Fruit fly (Drosophila melanogaster): Measurements from ENCODE around the gene CG32532.

The CG32532 gene

DNA sequence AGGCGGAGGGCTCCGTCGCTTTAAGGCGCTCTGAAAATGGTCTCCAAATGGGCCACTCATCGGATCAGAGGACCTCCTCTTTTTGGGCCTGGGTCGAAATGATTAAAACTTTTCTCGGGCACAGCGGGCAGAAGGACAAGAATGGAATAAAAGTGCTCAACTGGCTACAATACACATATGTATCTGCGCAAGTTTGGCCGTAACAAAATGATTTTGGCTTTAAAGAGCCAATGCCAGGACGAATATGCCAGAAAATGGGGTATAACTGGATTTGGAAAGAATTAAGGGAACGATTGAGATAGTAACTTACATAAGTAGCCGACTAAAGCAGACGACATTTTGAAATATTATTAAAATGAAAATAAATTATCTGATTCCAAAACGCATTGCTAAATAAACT lies at the start of gene CG32532:
Gene CG32532 (minus strand): TSS at position 101 of the 400 bp plus-strand sequence.
- no peak for TF ChIP-seq CG12605 (GFP tag; IDR thresholded peaks at IDR 0.05)
- TF ChIP-seq CG8301 (tag; optimal IDR thresholded peaks at IDR 0.05): no peak
- TF ChIP-seq EcR (GFP tag; optimal IDR thresholded peaks at IDR 0.05): no peak
- no peak for TF ChIP-seq gl (tag; optimal IDR thresholded peaks at IDR 0.05)
- no peak for TF ChIP-seq Snoo (tag; optimal IDR thresholded peaks at IDR 0.05)
- no peak for TF ChIP-seq CG4496 (GFP tag; IDR thresholded peaks at IDR 0.05)
- no peak for TF ChIP-seq CG17806 (tag; optimal IDR thresholded peaks at IDR 0.05)
- TF ChIP-seq CG13204 (GFP tag; optimal IDR thresholded peaks at IDR 0.05): no peak
- TF ChIP-seq CG15710 (tag; optimal IDR thresholded peaks at IDR 0.05): no peak
- no peak for TF ChIP-seq CG34367 (tag; optimal IDR thresholded peaks at IDR 0.05)
- TF ChIP-seq Pif1A (GFP tag; optimal IDR thresholded peaks at IDR 0.05): no peak
- no peak for TF ChIP-seq CG9948 (tag; optimal IDR thresholded peaks at IDR 0.05)
- TF ChIP-seq D1 (tag; optimal IDR thresholded peaks at IDR 0.05): no peak
- TF ChIP-seq CG32121 (GFP tag; IDR thresholded peaks at IDR 0.05): no peak
- TF ChIP-seq Pif1B (GFP tag; optimal IDR thresholded peaks at IDR 0.05): no peak
- TF ChIP-seq CG8159 (tag; optimal IDR thresholded peaks at IDR 0.05): no peak
- TF ChIP-seq fd96Ca (GFP tag; IDR thresholded peaks at IDR 0.05): no peak
- TF ChIP-seq CG14655 (GFP tag; optimal IDR thresholded peaks at IDR 0.05): no peak

DNA sequence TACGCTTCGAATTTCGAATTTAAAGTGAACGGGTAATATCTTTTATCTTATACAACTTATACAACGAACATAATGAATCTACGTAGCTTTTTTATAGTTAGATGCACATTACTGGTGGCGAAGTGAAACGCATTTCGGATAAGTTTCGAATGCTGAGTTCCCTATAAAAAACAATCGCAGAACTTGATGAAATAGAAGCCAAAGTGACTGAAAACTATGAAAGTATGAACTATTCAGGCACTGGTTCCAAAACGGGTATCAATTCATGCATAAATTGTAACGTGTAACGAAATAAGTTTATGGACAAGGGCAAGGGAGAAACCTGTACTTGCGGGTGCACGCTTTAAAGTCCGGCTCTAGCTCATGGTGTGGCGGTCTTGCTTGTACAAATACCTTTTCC lies 48.6 kb upstream of the CG32532 start:
- TF ChIP-seq CG8301 (tag; optimal IDR thresholded peaks at IDR 0.05) (no peak), CG4496 (GFP tag; IDR thresholded peaks at IDR 0.05) (no peak), CG15710 (tag; optimal IDR thresholded peaks at IDR 0.05) (no peak), rn (GFP tag; IDR thresholded peaks at IDR 0.05) (no peak), Ets98B (GFP tag; IDR thresholded peaks at IDR 0.05) (no peak), fd96Ca (GFP tag; IDR thresholded peaks at IDR 0.05) (no peak), EcR (GFP tag; optimal IDR thresholded peaks at IDR 0.05) (no peak), CG32121 (GFP tag; IDR thresholded peaks at IDR 0.05) (no peak), D1 (tag; optimal IDR thresholded peaks at IDR 0.05) (no peak), Snoo (tag; optimal IDR thresholded peaks at IDR 0.05) (no peak)

DNA sequence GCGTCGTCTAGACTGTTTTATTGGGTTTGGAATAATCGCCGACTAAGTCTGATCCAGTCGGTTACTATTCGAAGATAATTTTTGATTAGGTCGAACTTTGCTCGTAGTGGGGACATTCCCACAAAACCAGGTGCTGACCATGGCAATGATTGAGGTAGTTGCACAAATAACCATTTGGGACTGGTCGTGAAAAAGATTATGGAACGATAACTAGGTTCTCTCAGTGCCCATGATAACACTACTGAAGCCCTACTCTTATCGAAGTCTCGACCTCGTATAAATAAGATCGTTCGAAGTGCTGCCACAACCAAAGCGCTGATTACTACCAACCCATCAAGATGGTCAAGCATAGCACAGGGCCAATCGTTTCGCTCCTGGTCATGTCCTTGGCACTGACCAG lies 45.0 kb upstream of the CG32532 start, which contains the start of gene CG14205:
Gene CG14205 (plus strand): TSS at position 301 of the 400 bp plus-strand sequence.
- TF ChIP-seq CG9948 (tag; optimal IDR thresholded peaks at IDR 0.05) (no peak), CG13204 (GFP tag; optimal IDR thresholded peaks at IDR 0.05) (no peak), rn (GFP tag; IDR thresholded peaks at IDR 0.05) (no peak), CG17806 (tag; optimal IDR thresholded peaks at IDR 0.05) (no peak), CG32121 (GFP tag; IDR thresholded peaks at IDR 0.05) (no peak), CG8159 (tag; optimal IDR thresholded peaks at IDR 0.05) (no peak), Snoo (tag; optimal IDR thresholded peaks at IDR 0.05) (no peak), fd96Ca (GFP tag; IDR thresholded peaks at IDR 0.05) (no peak), CG15710 (tag; optimal IDR thresholded peaks at IDR 0.05) (no peak), gl (tag; optimal IDR thresholded peaks at IDR 0.05) (no peak), CG10348 (GFP tag; IDR thresholded peaks at IDR 0.05) (no peak), CG8301 (tag; optimal IDR thresholded peaks at IDR 0.05) (no peak), CG14655 (GFP tag; optimal IDR thresholded peaks at IDR 0.05) (no peak), Pif1B (GFP tag; optimal IDR thresholded peaks at IDR 0.05) (no peak), D1 (tag; optimal IDR thresholded peaks at IDR 0.05) (no peak), CG34367 (tag; optimal IDR thresholded peaks at IDR 0.05) (no peak)

DNA sequence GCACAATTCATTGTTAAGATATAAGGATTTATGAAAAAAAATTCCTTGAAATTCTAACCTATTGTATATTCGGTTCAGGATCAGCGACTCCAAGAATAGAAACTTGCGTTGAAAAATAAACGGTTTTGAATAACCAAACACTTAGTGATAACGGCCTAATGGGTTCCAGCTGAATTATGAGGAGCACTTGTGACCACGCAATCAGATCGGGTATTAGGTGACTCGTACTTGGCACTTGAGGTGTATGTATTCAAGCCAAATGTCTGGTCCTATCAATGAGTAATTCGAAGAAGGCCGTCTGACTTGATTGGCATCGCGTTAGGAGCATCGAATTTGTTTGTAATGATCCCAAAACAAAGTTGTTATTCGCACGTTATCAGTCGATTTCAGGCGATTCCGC lies 43.3 kb upstream of the CG32532 start:
- TF ChIP-seq CG32121 (GFP tag; IDR thresholded peaks at IDR 0.05) (no peak), CG14655 (GFP tag; optimal IDR thresholded peaks at IDR 0.05) (no peak), CG8301 (tag; optimal IDR thresholded peaks at IDR 0.05) (no peak)

DNA sequence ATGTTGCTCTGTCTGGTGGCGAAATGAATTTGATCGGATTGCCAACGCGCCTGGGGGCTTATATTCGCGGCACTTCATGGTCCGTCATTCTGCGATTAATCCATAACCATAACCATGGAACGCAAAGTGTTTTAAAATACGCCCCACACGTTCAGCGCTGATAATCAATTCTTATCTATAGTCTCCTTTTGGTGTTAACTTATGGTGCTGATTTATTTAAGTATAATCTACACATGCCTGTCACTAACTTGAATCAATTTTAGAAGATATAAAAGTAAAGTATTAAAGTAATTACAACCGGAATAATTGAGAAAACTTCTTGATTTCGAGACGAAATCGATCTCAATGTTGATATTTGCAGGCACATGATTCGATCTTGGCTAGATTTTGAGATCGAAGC lies 42.8 kb upstream of the CG32532 start, which contains the start of gene CG14219:
Gene CG14219 (minus strand): TSS at position 101 of the 400 bp plus-strand sequence.
- TF ChIP-seq CG32121 (GFP tag; IDR thresholded peaks at IDR 0.05): no peak
- no peak for TF ChIP-seq CG8301 (tag; optimal IDR thresholded peaks at IDR 0.05)
- no peak for TF ChIP-seq EcR (GFP tag; optimal IDR thresholded peaks at IDR 0.05)
- TF ChIP-seq CG12605 (GFP tag; IDR thresholded peaks at IDR 0.05): no peak
- no peak for TF ChIP-seq Pif1A (GFP tag; optimal IDR thresholded peaks at IDR 0.05)
- TF ChIP-seq CG13204 (GFP tag; optimal IDR thresholded peaks at IDR 0.05): no peak
- TF ChIP-seq CG14655 (GFP tag; optimal IDR thresholded peaks at IDR 0.05): no peak
- TF ChIP-seq D1 (tag; optimal IDR thresholded peaks at IDR 0.05): no peak
- no peak for TF ChIP-seq CG8159 (tag; optimal IDR thresholded peaks at IDR 0.05)
- TF ChIP-seq CG15710 (tag; optimal IDR thresholded peaks at IDR 0.05): no peak
- TF ChIP-seq Ets98B (GFP tag; IDR thresholded peaks at IDR 0.05): no peak
- no peak for TF ChIP-seq Snoo (tag; optimal IDR thresholded peaks at IDR 0.05)
- TF ChIP-seq CG4496 (GFP tag; IDR thresholded peaks at IDR 0.05): no peak
- TF ChIP-seq CG34367 (tag; optimal IDR thresholded peaks at IDR 0.05): no peak
- no peak for TF ChIP-seq rn (GFP tag; IDR thresholded peaks at IDR 0.05)
- no peak for TF ChIP-seq CG10348 (GFP tag; IDR thresholded peaks at IDR 0.05)
- no peak for TF ChIP-seq fd96Ca (GFP tag; IDR thresholded peaks at IDR 0.05)
- no peak for TF ChIP-seq CG17806 (tag; optimal IDR thresholded peaks at IDR 0.05)
- no peak for TF ChIP-seq gl (tag; optimal IDR thresholded peaks at IDR 0.05)

DNA sequence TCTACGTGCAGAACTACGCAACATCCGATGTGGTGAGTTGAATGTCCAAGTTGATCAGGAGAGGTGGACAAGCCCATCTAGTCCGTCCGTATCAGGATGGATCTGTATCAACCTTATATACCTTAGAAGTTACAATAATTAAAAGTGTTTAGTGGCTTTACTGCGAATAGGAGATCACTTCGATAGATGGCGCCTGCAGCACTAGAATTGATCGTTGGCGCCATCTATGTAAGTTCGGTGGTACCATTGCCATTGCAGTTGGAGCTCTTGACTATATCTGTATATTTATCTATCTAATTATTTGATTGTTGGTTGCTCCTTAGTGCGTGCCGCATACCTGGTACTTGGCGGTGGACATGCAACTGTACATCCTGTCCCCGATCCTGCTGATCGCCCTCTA lies 37.9 kb upstream of the CG32532 start:
- TF ChIP-seq CG32121 (GFP tag; IDR thresholded peaks at IDR 0.05): no peak

DNA sequence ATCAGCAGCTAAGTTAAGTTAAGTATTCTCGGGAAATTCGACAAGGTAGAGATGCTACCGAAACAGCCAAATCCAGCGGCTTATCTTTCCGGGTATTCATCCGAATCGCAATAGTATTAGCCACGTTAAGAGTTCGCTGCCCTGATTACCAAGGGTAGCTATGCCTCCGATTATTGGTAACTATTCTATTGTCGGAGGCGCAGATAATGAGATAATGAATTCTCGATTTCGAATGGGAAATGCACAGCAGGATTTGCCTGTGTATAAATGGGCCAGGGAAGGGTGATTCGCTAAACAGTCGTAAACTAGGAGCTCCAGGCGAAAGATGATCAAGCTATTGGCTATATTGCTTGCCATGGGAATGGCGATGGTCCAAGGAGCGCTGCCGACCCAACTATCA lies 36.0 kb upstream of the CG32532 start, which contains the start of gene CG14204:
Gene CG14204 (plus strand): TSS at position 301 of the 400 bp plus-strand sequence.
- no peak for TF ChIP-seq gl (tag; optimal IDR thresholded peaks at IDR 0.05)
- TF ChIP-seq CG10348 (GFP tag; IDR thresholded peaks at IDR 0.05): no peak
- TF ChIP-seq CG14655 (GFP tag; optimal IDR thresholded peaks at IDR 0.05): no peak
- no peak for TF ChIP-seq CG15710 (tag; optimal IDR thresholded peaks at IDR 0.05)
- no peak for TF ChIP-seq fd96Ca (GFP tag; IDR thresholded peaks at IDR 0.05)
- TF ChIP-seq CG9948 (tag; optimal IDR thresholded peaks at IDR 0.05): no peak
- no peak for TF ChIP-seq CG13204 (GFP tag; optimal IDR thresholded peaks at IDR 0.05)
- no peak for TF ChIP-seq Snoo (tag; optimal IDR thresholded peaks at IDR 0.05)
- no peak for TF ChIP-seq CG8301 (tag; optimal IDR thresholded peaks at IDR 0.05)
- no peak for TF ChIP-seq CG8159 (tag; optimal IDR thresholded peaks at IDR 0.05)
- no peak for TF ChIP-seq CG4496 (GFP tag; IDR thresholded peaks at IDR 0.05)
- no peak for TF ChIP-seq CG17806 (tag; optimal IDR thresholded peaks at IDR 0.05)
- no peak for TF ChIP-seq Pif1B (GFP tag; optimal IDR thresholded peaks at IDR 0.05)
- no peak for TF ChIP-seq rn (GFP tag; IDR thresholded peaks at IDR 0.05)
- TF ChIP-seq D1 (tag; optimal IDR thresholded peaks at IDR 0.05): no peak
- TF ChIP-seq CG34367 (tag; optimal IDR thresholded peaks at IDR 0.05): no peak
- TF ChIP-seq CG12605 (GFP tag; IDR thresholded peaks at IDR 0.05): no peak
- no peak for TF ChIP-seq EcR (GFP tag; optimal IDR thresholded peaks at IDR 0.05)
- no peak for TF ChIP-seq CG32121 (GFP tag; IDR thresholded peaks at IDR 0.05)
- no peak for TF ChIP-seq Ets98B (GFP tag; IDR thresholded peaks at IDR 0.05)

Data from whole organism, pupa.